Worm (Caenorhabditis elegans): Measurements from ENCODE around the gene hhat-2.
A peak's percentile ranks its signal among the peaks of the same experiment; 100 is the strongest.

The hhat-2 gene

ce11 chrIV:14872320-14872719 lies 43.4 kb upstream of the hhat-2 start (continued):
- TF ChIP-seq elt-3 (tag; optimal IDR thresholded peaks at IDR 0.05) (peak in 4 of 6 experiments; percentile 2 to 65 (median 41)), mdl-1 (tag; optimal IDR thresholded peaks at IDR 0.05) (peak in 1 of 2 experiments; percentile 55), egl-27 (tag; optimal IDR thresholded peaks at IDR 0.05) (no peak), efl-1 (optimal IDR thresholded peaks at IDR 0.05) (peak; percentile 48 to 59), efl-1 (GFP tag; optimal IDR thresholded peaks at IDR 0.05 in 1 of 2) (peak in 1 of 2 experiments; percentile 95), pag-3 (tag; optimal IDR thresholded peaks at IDR 0.05; ENCODE audit: borderline replicate concordance, insufficient read depth) (no peak), nhr-85 (tag) (peak; percentile 96)

ce11 chrIV:14869844-14870433 lies 41.0 kb upstream of the hhat-2 start:
- TF ChIP-seq mep-1 (tag; optimal IDR thresholded peaks at IDR 0.05), result peak; percentile 57
- peak; percentile 86 for TF ChIP-seq pag-3 (tag; optimal IDR thresholded peaks at IDR 0.05; ENCODE audit: borderline replicate concordance, insufficient read depth)
- TF ChIP-seq ztf-4 (tag; optimal IDR thresholded peaks at IDR 0.05), result peak; percentile 18
- TF ChIP-seq mdl-1 (tag; optimal IDR thresholded peaks at IDR 0.05), result peak in 1 of 2 experiments; percentile 22
- no peak for TF ChIP-seq zip-4 (GFP tag; optimal IDR thresholded peaks at IDR 0.05)
- TF ChIP-seq elt-3 (tag; optimal IDR thresholded peaks at IDR 0.05), result peak in 5 of 6 experiments; percentile 47 to 90 (median 73)
- no peak for TF ChIP-seq fkh-10 (GFP tag; optimal IDR thresholded peaks at IDR 0.05)
- peak in 1 of 2 experiments; percentile 5 for TF ChIP-seq efl-1 (optimal IDR thresholded peaks at IDR 0.05)
- TF ChIP-seq efl-1 (GFP tag; optimal IDR thresholded peaks at IDR 0.05 in 1 of 2), result peak in 1 of 2 experiments; percentile 67
- TF ChIP-seq nhr-85 (tag), result peak; percentile 87
- TF ChIP-seq isw-1 (GFP tag; IDR thresholded peaks at IDR 0.05), result no peak
- TF ChIP-seq nhr-71 (tag; optimal IDR thresholded peaks at IDR 0.05), result peak; percentile 50
- TF ChIP-seq lir-3 (tag; optimal IDR thresholded peaks at IDR 0.05; ENCODE audit: poor library complexity), result peak; percentile 12
- TF ChIP-seq lin-35 (GFP tag; optimal IDR thresholded peaks at IDR 0.05), result peak in 1 of 2 experiments; percentile 41
- TF ChIP-seq ceh-88 (GFP tag; IDR thresholded peaks at IDR 0.05), result no peak
- no peak for TF ChIP-seq ces-1 (GFP tag; optimal IDR thresholded peaks at IDR 0.05)
- 0 out of 2 replicates have a peak, but pooled peaks have one; percentile 2 for TF ChIP-seq nhr-19 (GFP tag; conservative IDR thresholded peaks at IDR 0.05)
- no peak for TF ChIP-seq ztf-11 (tag; optimal IDR thresholded peaks at IDR 0.05)
- peak; percentile 48 for TF ChIP-seq snu-23 (GFP tag; optimal IDR thresholded peaks at IDR 0.05)
- TF ChIP-seq nhr-90 (tag; optimal IDR thresholded peaks at IDR 0.05; ENCODE audit: poor library complexity), result peak; percentile 44
- TF ChIP-seq hlh-4 (tag; optimal IDR thresholded peaks at IDR 0.05), result no peak
- TF ChIP-seq lsy-2 (tag; optimal IDR thresholded peaks at IDR 0.05), result peak in 1 of 2 experiments; percentile 52
- no peak for TF ChIP-seq aha-1 (tag; optimal IDR thresholded peaks at IDR 0.05)
- TF ChIP-seq vab-15 (tag; optimal IDR thresholded peaks at IDR 0.05), result no peak
- TF ChIP-seq tbx-2 (tag; optimal IDR thresholded peaks at IDR 0.05), result peak; percentile 3
- TF ChIP-seq blmp-1 (tag; optimal IDR thresholded peaks at IDR 0.05), result peak; percentile 89
- peak; percentile 90 for TF ChIP-seq grh-1 (GFP tag; IDR thresholded peaks at IDR 0.05)
- TF ChIP-seq nhr-20 (tag; optimal IDR thresholded peaks at IDR 0.05), result peak; percentile 40
- TF ChIP-seq pax-3 (tag; optimal IDR thresholded peaks at IDR 0.05), result no peak

- no peak for TF ChIP-seq lin-39 (tag; optimal IDR thresholded peaks at IDR 0.05)
- no peak for TF ChIP-seq nhr-71 (tag; optimal IDR thresholded peaks at IDR 0.05)
- no peak for TF ChIP-seq fos-1 (tag; optimal IDR thresholded peaks at IDR 0.05)
Measured at ce11 chrIV:14868560-14868959, 39.6 kb upstream of the hhat-2 start.

ce11 chrIV:14864529-14864928 lies 35.6 kb upstream of the hhat-2 start:
- no peak for TF ChIP-seq mep-1 (tag; optimal IDR thresholded peaks at IDR 0.05)
- no peak for TF ChIP-seq tbx-2 (tag; optimal IDR thresholded peaks at IDR 0.05)
- TF ChIP-seq lin-14 (GFP tag; optimal IDR thresholded peaks at IDR 0.05), result no peak
- TF ChIP-seq nhr-237 (tag; optimal IDR thresholded peaks at IDR 0.05), result no peak
- TF ChIP-seq lin-15B (tag; optimal IDR thresholded peaks at IDR 0.05), result no peak
- TF ChIP-seq blmp-1 (tag; optimal IDR thresholded peaks at IDR 0.05), result no peak
- TF ChIP-seq aha-1 (tag; optimal IDR thresholded peaks at IDR 0.05), result no peak
- TF ChIP-seq nhr-19 (GFP tag; conservative IDR thresholded peaks at IDR 0.05), result no peak
- TF ChIP-seq rnt-1 (tag; optimal IDR thresholded peaks at IDR 0.05), result no peak
- TF ChIP-seq lir-3 (tag; optimal IDR thresholded peaks at IDR 0.05; ENCODE audit: poor library complexity), result no peak
- no peak for TF ChIP-seq unc-130 (tag; optimal IDR thresholded peaks at IDR 0.05)
- no peak for TF ChIP-seq zip-4 (GFP tag; optimal IDR thresholded peaks at IDR 0.05)
- TF ChIP-seq hlh-17 (GFP tag; optimal IDR thresholded peaks at IDR 0.05; ENCODE audit: borderline replicate concordance), result no peak
- TF ChIP-seq lin-13 (GFP tag; optimal IDR thresholded peaks at IDR 0.05), result no peak
- no peak for TF ChIP-seq skn-1 (tag; optimal IDR thresholded peaks at IDR 0.05)
- no peak for TF ChIP-seq pqm-1 (tag; optimal IDR thresholded peaks at IDR 0.05)
- no peak for TF ChIP-seq aly-2 (tag; optimal IDR thresholded peaks at IDR 0.05)
